Worm (Caenorhabditis elegans) whole organism, mixed stage, embryonic: ENCODE measurements around the gene Y11D7A.19.
A peak's percentile ranks its signal among the peaks of the same experiment; 100 is the strongest.

Experiments used
- M03D4.4 ChIP-seq: sonication (generic microtip); optimal IDR thresholded peaks from 2 replicates; lab custom pipeline; 2017; ENCODE audit warnings: mild to moderate bottlenecking, missing genetic modification characterization, missing compliant biosample characterization
- bed-3 ChIP-seq: fragments of 200-800 bp; sonication (Bioruptor generic); optimal IDR thresholded peaks from 3 replicates; lab custom pipeline; 2018; ENCODE audit warnings: mild to moderate bottlenecking, missing genetic modification characterization, moderate library complexity, missing compliant biosample characterization
- blmp-1 ChIP-seq: fragments of 150-350 bp; optimal IDR thresholded peaks from 2 replicates; lab custom pipeline; 2014; ENCODE audit warnings: missing biosample characterization, missing genetic modification characterization
- ceh-39 ChIP-seq: fragments of 150-350 bp; optimal IDR thresholded peaks from 2 replicates; lab custom pipeline; 2014; ENCODE audit warnings: missing biosample characterization, missing genetic modification characterization
- ceh-43 ChIP-seq: fragments of 200-800 bp; sonication (Bioruptor generic); optimal IDR thresholded peaks from 2 replicates; lab custom pipeline; 2018; ENCODE audit warnings: mild to moderate bottlenecking, missing genetic modification characterization, moderate library complexity, missing compliant biosample characterization
- ces-1 ChIP-seq: fragments of 150-350 bp; optimal IDR thresholded peaks from 2 replicates; lab custom pipeline; 2014; ENCODE audit warnings: missing biosample characterization, missing genetic modification reagents, missing genetic modification characterization
- cnd-1 ChIP-seq: fragments of 200-800 bp; sonication (Bioruptor generic); optimal IDR thresholded peaks from 2 replicates; lab custom pipeline; 2018; ENCODE audit warnings: mild to moderate bottlenecking, missing genetic modification characterization, missing compliant biosample characterization
- drap-1 ChIP-seq: fragments of 200-800 bp; sonication (Bioruptor generic); optimal IDR thresholded peaks from 3 replicates; lab custom pipeline; 2018; ENCODE audit warnings: mild to moderate bottlenecking, missing genetic modification characterization, missing compliant biosample characterization
- elt-1 ChIP-seq: sonication (generic microtip); optimal IDR thresholded peaks from 2 replicates; lab custom pipeline; 2017; ENCODE audit warnings: missing genetic modification characterization, mild to moderate bottlenecking, missing compliant biosample characterization, antibody characterized with exemption, moderate library complexity, borderline replicate concordance; ENCODE audit not compliant: insufficient read depth
- flh-1 ChIP-seq: fragments of 200-800 bp; sonication (Bioruptor generic); optimal IDR thresholded peaks from 2 replicates; lab custom pipeline; 2018; ENCODE audit warnings: mild to moderate bottlenecking, missing genetic modification characterization, moderate library complexity, missing compliant biosample characterization
- ham-2 ChIP-seq: fragments of 200-800 bp; sonication (Bioruptor generic); optimal IDR thresholded peaks from 2 replicates; lab custom pipeline; 2018; ENCODE audit warnings: mild to moderate bottlenecking, missing genetic modification characterization, missing compliant biosample characterization
- hlh-1 ChIP-seq: fragments of 150-350 bp; optimal IDR thresholded peaks from 2 replicates; lab custom pipeline; 2014; ENCODE audit warnings: missing biosample characterization, missing genetic modification reagents, missing genetic modification characterization
- lin-13 ChIP-seq: fragments of 150-350 bp; optimal IDR thresholded peaks from 2 replicates; lab custom pipeline; 2014; ENCODE audit warnings: missing biosample characterization, missing genetic modification characterization
- lsy-2 ChIP-seq: fragments of 150-350 bp; optimal IDR thresholded peaks from 2 replicates; lab custom pipeline; 2014; ENCODE audit warnings: missing biosample characterization, missing genetic modification characterization
- mab-5 ChIP-seq: fragments of 150-350 bp; optimal IDR thresholded peaks from 2 replicates; lab custom pipeline; 2014; ENCODE audit warnings: missing biosample characterization, missing genetic modification characterization
- mep-1 ChIP-seq: fragments of 150-350 bp; optimal IDR thresholded peaks from 2 replicates; lab custom pipeline; 2017; ENCODE audit warnings: missing biosample characterization, missing genetic modification reagents, missing genetic modification characterization, inconsistent platforms
- mls-2 ChIP-seq: sonication (generic microtip); optimal IDR thresholded peaks from 2 replicates; lab custom pipeline; 2016; ENCODE audit warnings: mild to moderate bottlenecking, missing genetic modification characterization, moderate library complexity, missing compliant biosample characterization
- nhr-2 ChIP-seq: fragments of 150-350 bp; optimal IDR thresholded peaks from 2 replicates; lab custom pipeline; 2014; ENCODE audit warnings: missing biosample characterization, missing genetic modification characterization
- nhr-237 ChIP-seq: fragments of 150-350 bp; optimal IDR thresholded peaks from 2 replicates; lab custom pipeline; 2014; ENCODE audit warnings: missing biosample characterization, missing genetic modification characterization
- nhr-28 ChIP-seq: fragments of 150-350 bp; optimal IDR thresholded peaks from 2 replicates; lab custom pipeline; 2014; ENCODE audit warnings: missing biosample characterization, missing genetic modification characterization
- nhr-76 ChIP-seq: sonication (generic microtip); optimal IDR thresholded peaks from 2 replicates; lab custom pipeline; 2017; ENCODE audit warnings: missing biosample characterization, missing genetic modification characterization
- pha-4 ChIP-seq: fragments of 150-350 bp; optimal IDR thresholded peaks from 2 replicates; lab custom pipeline; 2018; ENCODE audit warnings: missing biosample characterization, missing genetic modification reagents, missing genetic modification characterization
- sem-2 ChIP-seq: fragments of 200-800 bp; sonication (Bioruptor generic); optimal IDR thresholded peaks from 2 replicates; lab custom pipeline; 2018; ENCODE audit warnings: mild to moderate bottlenecking, missing genetic modification characterization, missing compliant biosample characterization
- snpc-4 ChIP-seq: fragments of 150-350 bp; optimal IDR thresholded peaks from 2 replicates; lab custom pipeline; 2014; ENCODE audit warnings: missing biosample characterization, missing genetic modification characterization
- sptf-1 ChIP-seq: sonication (generic microtip); optimal IDR thresholded peaks from 2 replicates; lab custom pipeline; 2017; ENCODE audit warnings: mild to moderate bottlenecking, missing genetic modification characterization, moderate library complexity, missing compliant biosample characterization
- tbx-8 ChIP-seq: fragments of 200-800 bp; sonication (Bioruptor generic); optimal IDR thresholded peaks from 2 replicates; lab custom pipeline; 2018; ENCODE audit warnings: mild to moderate bottlenecking, missing genetic modification characterization, moderate library complexity, missing compliant biosample characterization
- unc-39 ChIP-seq: fragments of 150-350 bp; optimal IDR thresholded peaks from 2 replicates; lab custom pipeline; 2014; ENCODE audit warnings: missing biosample characterization, missing genetic modification characterization
- unc-62 ChIP-seq: fragments of 150-350 bp; optimal IDR thresholded peaks from 2 replicates; lab custom pipeline; 2014; ENCODE audit warnings: missing biosample characterization, missing genetic modification reagents, missing genetic modification characterization
- zip-8 ChIP-seq: fragments of 150-350 bp; optimal IDR thresholded peaks from 2 replicates; lab custom pipeline; 2014; ENCODE audit warnings: missing biosample characterization, missing genetic modification characterization
- ztf-11 ChIP-seq: fragments of 150-350 bp; optimal IDR thresholded peaks from 2 replicates; lab custom pipeline; 2014; ENCODE audit warnings: missing biosample characterization, missing genetic modification characterization

Gene Y11D7A.19

DNA sequence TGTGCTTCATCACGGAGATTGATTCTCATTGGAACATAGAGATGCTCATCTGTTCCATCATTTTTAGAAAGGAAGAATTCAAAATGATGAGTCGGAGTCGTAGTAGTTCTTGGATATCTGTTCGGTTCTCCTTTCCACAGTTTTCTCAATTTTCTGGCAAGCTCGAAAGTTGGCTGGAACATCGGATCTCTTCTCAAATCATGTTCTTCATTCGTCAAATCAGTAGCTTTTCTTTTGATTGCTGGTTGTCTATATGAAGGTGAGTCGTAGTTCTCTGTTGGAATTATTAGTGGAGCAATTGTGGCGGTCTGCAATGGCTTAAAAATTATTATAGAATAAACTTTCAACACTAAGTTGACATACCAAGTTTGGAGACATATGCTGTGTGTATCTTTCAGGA lies 4.1 kb downstream of the Y11D7A.19 start:
- TF ChIP-seq pha-4 (tag; lab: Kevin White, UChicago) (no peak), lsy-2 (tag; lab: Kevin White, UChicago) (no peak), elt-1 (tag; lab: Kevin White, UChicago) (no peak), tbx-8 (GFP tag; lab: Kevin White, UChicago) (no peak), drap-1 (GFP tag; lab: Kevin White, UChicago) (no peak), zip-8 (no peak), nhr-2 (tag; lab: Kevin White, UChicago) (no peak), M03D4.4 (tag; lab: Kevin White, UChicago) (no peak), cnd-1 (tag; lab: Kevin White, UChicago) (no peak), mep-1 (tag; lab: Kevin White, UChicago) (no peak), ces-1 (no peak), unc-39 (tag; lab: Kevin White, UChicago) (no peak), flh-1 (GFP tag; lab: Kevin White, UChicago) (no peak), mls-2 (tag; lab: Kevin White, UChicago) (no peak), snpc-4 (tag; lab: Kevin White, UChicago) (no peak), nhr-76 (tag; lab: Kevin White, UChicago) (no peak), ham-2 (GFP tag; lab: Kevin White, UChicago) (no peak), sptf-1 (no peak), nhr-237 (tag; lab: Kevin White, UChicago) (no peak)

DNA sequence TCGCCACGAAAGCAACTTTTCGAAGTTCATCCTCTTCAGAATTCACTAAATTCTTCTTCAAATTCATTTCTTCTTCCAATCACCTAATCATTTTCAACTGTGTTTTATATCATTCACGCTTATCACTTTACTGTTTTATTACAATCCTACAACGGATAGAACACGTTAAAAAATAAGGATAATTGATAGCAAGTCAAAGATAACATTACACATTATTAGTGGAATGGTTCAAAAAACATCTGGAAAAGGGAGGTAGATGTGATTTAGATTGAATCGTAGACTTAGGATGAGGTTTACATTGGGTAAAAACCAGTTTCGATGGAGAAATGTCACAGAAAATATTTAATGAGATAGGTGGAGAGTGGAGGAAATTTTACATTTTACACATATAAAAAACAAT lies 4.7 kb downstream of the Y11D7A.19 start, which contains the start of gene col-120:
TSS of gene col-120 (minus strand) at position 101 of the 400 bp plus-strand sequence.
- no peak for TF ChIP-seq ces-1
- TF ChIP-seq mls-2 (tag; lab: Kevin White, UChicago), result no peak
- no peak for TF ChIP-seq elt-1 (tag; lab: Kevin White, UChicago)
- TF ChIP-seq zip-8, result no peak
- no peak for TF ChIP-seq cnd-1 (tag; lab: Kevin White, UChicago)
- no peak for TF ChIP-seq nhr-28
- no peak for TF ChIP-seq ceh-43 (GFP tag; lab: Kevin White, UChicago)
- no peak for TF ChIP-seq ceh-39 (tag; lab: Kevin White, UChicago)
- TF ChIP-seq bed-3, result no peak
- no peak for TF ChIP-seq mab-5 (tag; lab: Kevin White, UChicago)
- TF ChIP-seq ztf-11 (tag; lab: Kevin White, UChicago), result no peak

DNA sequence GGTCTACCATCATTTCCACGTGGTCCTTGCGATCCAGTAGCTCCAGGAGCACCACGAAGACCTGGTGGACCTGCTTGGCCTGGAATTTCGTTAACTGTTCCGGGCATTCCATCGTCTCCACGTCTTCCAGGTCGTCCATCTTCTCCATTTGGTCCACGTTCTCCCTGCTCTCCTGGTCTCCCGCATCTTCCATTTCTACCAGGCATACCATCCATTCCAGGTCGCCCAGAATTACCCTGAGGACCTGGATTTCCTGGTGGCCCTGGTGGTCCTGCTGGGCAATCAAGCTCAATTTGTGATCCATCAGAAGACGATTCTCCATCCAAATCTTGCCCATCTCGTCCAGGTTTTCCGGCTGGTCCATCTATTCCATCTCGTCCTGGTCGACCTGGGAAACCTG lies 5.5 kb downstream of the Y11D7A.19 start:
- TF ChIP-seq unc-39 (tag; lab: Kevin White, UChicago), result no peak
- TF ChIP-seq unc-62 (GFP tag; lab: Kevin White, UChicago), result no peak
- TF ChIP-seq drap-1 (GFP tag; lab: Kevin White, UChicago), result no peak
- no peak for TF ChIP-seq tbx-8 (GFP tag; lab: Kevin White, UChicago)
- no peak for TF ChIP-seq hlh-1
- no peak for TF ChIP-seq nhr-2 (tag; lab: Kevin White, UChicago)
- no peak for TF ChIP-seq ceh-39 (tag; lab: Kevin White, UChicago)
- TF ChIP-seq sptf-1, result no peak
- TF ChIP-seq pha-4 (tag; lab: Kevin White, UChicago), result no peak
- no peak for TF ChIP-seq bed-3
- TF ChIP-seq mep-1 (tag; lab: Kevin White, UChicago), result no peak
- TF ChIP-seq ham-2 (GFP tag; lab: Kevin White, UChicago), result no peak
- TF ChIP-seq elt-1 (tag; lab: Kevin White, UChicago), result no peak
- TF ChIP-seq lsy-2 (tag; lab: Kevin White, UChicago), result no peak
- no peak for TF ChIP-seq nhr-237 (tag; lab: Kevin White, UChicago)
- no peak for TF ChIP-seq blmp-1 (tag; lab: Kevin White, UChicago)
- no peak for TF ChIP-seq snpc-4 (tag; lab: Kevin White, UChicago)
- TF ChIP-seq lin-13 (tag; lab: Kevin White, UChicago), result no peak
- no peak for TF ChIP-seq nhr-76 (tag; lab: Kevin White, UChicago)

DNA sequence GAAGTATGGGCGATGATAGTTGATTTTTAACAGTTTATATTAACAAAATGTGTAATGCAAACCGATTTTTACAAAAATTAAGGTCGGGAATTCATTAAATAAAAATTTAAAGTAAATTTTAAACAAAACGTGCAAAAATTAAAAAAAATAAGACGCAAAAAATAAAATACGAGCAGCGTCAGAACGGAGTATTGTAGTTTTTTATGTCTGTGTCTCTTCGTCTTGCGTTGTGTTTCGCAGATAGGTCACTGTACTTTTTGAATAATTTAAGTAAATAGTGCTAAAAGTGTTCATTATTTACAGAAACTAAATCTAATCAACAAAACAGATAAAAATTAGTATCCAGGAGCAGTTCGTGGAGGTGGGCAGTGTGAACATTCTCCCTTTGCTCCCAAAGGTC lies 6.0 kb downstream of the Y11D7A.19 start:
- TF ChIP-seq pha-4 (tag; lab: Kevin White, UChicago), result peak; percentile 25
- TF ChIP-seq mab-5 (tag; lab: Kevin White, UChicago), result no peak
- peak; percentile 26 for TF ChIP-seq lsy-2 (tag; lab: Kevin White, UChicago)
- TF ChIP-seq sem-2 (GFP tag; lab: Kevin White, UChicago), result no peak
- TF ChIP-seq M03D4.4 (tag; lab: Kevin White, UChicago), result no peak
- no peak for TF ChIP-seq ceh-43 (GFP tag; lab: Kevin White, UChicago)
- TF ChIP-seq snpc-4 (tag; lab: Kevin White, UChicago), result no peak
- no peak for TF ChIP-seq ham-2 (GFP tag; lab: Kevin White, UChicago)
- peak; percentile 3 for TF ChIP-seq nhr-237 (tag; lab: Kevin White, UChicago)
